Fruit fly (Drosophila melanogaster): ENCODE data around the gene Kal1.

- TF ChIP-seq EcR (GFP tag; optimal IDR thresholded peaks at IDR 0.05): no peak
- no peak for TF ChIP-seq CG8478 (optimal IDR thresholded peaks at IDR 0.05)
- TF ChIP-seq pan (optimal IDR thresholded peaks at IDR 0.05): no peak
- TF ChIP-seq usp (GFP tag; optimal IDR thresholded peaks at IDR 0.05): no peak
Observed at dm6 chr3R:24112320-24113069, 28.7 kb upstream of the Kal1 start, which contains the start of gene CG13605.
